Worm (Caenorhabditis elegans) whole organism, L3 larva: ENCODE results near the gene nhr-84.

Experiments
- ama-1 ChIP-seq: fragments of 150-350 bp; optimal IDR thresholded peaks from 2 replicates; lab custom pipeline; 2018
- ceh-16 ChIP-seq: sonication (generic microtip); optimal IDR thresholded peaks from 2 replicates; lab custom pipeline; 2017; ENCODE audit warnings: missing biosample characterization, missing genetic modification characterization
- ceh-9 ChIP-seq: sonication (generic microtip); optimal IDR thresholded peaks from 2 replicates; lab custom pipeline; 2018; ENCODE audit warnings: missing biosample characterization, missing genetic modification characterization
- egl-5 ChIP-seq: fragments of 150-350 bp; optimal IDR thresholded peaks from 2 replicates; lab custom pipeline; 2017; ENCODE audit warnings: missing biosample characterization, missing genetic modification reagents, missing genetic modification characterization, inconsistent platforms
- lin-39 ChIP-seq: fragments of 150-350 bp; optimal IDR thresholded peaks from 2 replicates; lab custom pipeline; 2018; ENCODE audit warnings: missing biosample characterization, missing genetic modification reagents, missing genetic modification characterization
- nhr-23 ChIP-seq: fragments of 150-350 bp; optimal IDR thresholded peaks from 2 replicates; lab custom pipeline; 2014; ENCODE audit warnings: missing biosample characterization, missing genetic modification reagents, missing genetic modification characterization
- nhr-237 ChIP-seq: fragments of 150-350 bp; optimal IDR thresholded peaks from 2 replicates; lab custom pipeline; 2014; ENCODE audit warnings: missing biosample characterization, missing genetic modification characterization
- nhr-25 ChIP-seq: sonication (generic microtip); optimal IDR thresholded peaks from 2 replicates; lab custom pipeline; 2017; ENCODE audit warnings: missing biosample characterization, missing genetic modification characterization
- pha-4 ChIP-seq: fragments of 150-350 bp; optimal IDR thresholded peaks from 2 replicates; lab custom pipeline; 2014; ENCODE audit warnings: missing biosample characterization, missing genetic modification reagents, missing genetic modification characterization
- pqm-1 ChIP-seq: fragments of 150-350 bp; optimal IDR thresholded peaks from 2 replicates; lab custom pipeline; 2017; ENCODE audit warnings: missing biosample characterization, missing genetic modification characterization, inconsistent platforms
- skn-1 ChIP-seq: fragments of 150-350 bp; optimal IDR thresholded peaks from 2 replicates; lab custom pipeline; 2014; ENCODE audit warnings: missing biosample characterization, missing genetic modification characterization
- tbx-2 ChIP-seq: sonication (generic microtip); optimal IDR thresholded peaks from 2 replicates; lab custom pipeline; 2016; ENCODE audit warnings: mild to moderate bottlenecking, missing genetic modification characterization, missing compliant biosample characterization
- unc-62 ChIP-seq: fragments of 150-350 bp; sonication (generic microtip); optimal IDR thresholded peaks from 4 replicates; lab custom pipeline; 2014; ENCODE audit warnings: missing biosample characterization, missing genetic modification reagents, missing genetic modification characterization
- zag-1 ChIP-seq: fragments of 150-350 bp; optimal IDR thresholded peaks from 2 replicates; lab custom pipeline; 2014; ENCODE audit warnings: missing biosample characterization, missing genetic modification characterization

ce11 chrV:15917458-15917857 is 38.0 kb upstream of the nhr-84 start, which contains the start of gene F35E8.9:
- TF ChIP-seq nhr-237 (tag; lab: Kevin White, UChicago) (no peak), egl-5 (tag; lab: Kevin White, UChicago) (no peak), unc-62 (GFP tag; lab: Kevin White, UChicago) (no peak), zag-1 (tag; lab: Kevin White, UChicago) (no peak), nhr-23 (tag; lab: Kevin White, UChicago) (no peak), skn-1 (tag; lab: Kevin White, UChicago) (no peak), tbx-2 (tag; lab: Kevin White, UChicago) (no peak), ceh-9 (no peak), lin-39 (tag; lab: Kevin White, UChicago) (no peak), ceh-16 (no peak), pha-4 (tag; lab: Kevin White, UChicago) (no peak), pqm-1 (no peak), nhr-25 (no peak), ama-1 (lab: Kevin White, UChicago) (no peak)
